Worm (Caenorhabditis elegans) whole organism, L2 larva: ENCODE measurements around the gene F21D12.2.

Source experiments
- C34F6.9 ChIP-seq: fragments of 150-350 bp; optimal IDR thresholded peaks from 2 replicates; lab custom pipeline; 2014; ENCODE audit warnings: missing biosample characterization, missing genetic modification characterization
- F13H6.1 ChIP-seq: sonication (generic microtip); optimal IDR thresholded peaks from 2 replicates; lab custom pipeline; 2016; ENCODE audit warnings: missing genetic modification characterization, missing compliant biosample characterization
- R02D3.7 ChIP-seq: fragments of 150-350 bp; optimal IDR thresholded peaks from 2 replicates; lab custom pipeline; 2014; ENCODE audit warnings: missing biosample characterization, missing genetic modification characterization
- Y55F3AM.14 ChIP-seq: fragments of 200-800 bp; sonication (Bioruptor generic); optimal IDR thresholded peaks from 2 replicates; lab custom pipeline; 2018; ENCODE audit warnings: mild to moderate bottlenecking, missing genetic modification characterization, missing compliant biosample characterization
- ZK546.5 ChIP-seq: sonication (generic microtip); optimal IDR thresholded peaks from 2 replicates; lab custom pipeline; 2017; ENCODE audit warnings: missing biosample characterization, missing genetic modification characterization
- aly-2 ChIP-seq: fragments of 150-350 bp; optimal IDR thresholded peaks from 2 replicates; lab custom pipeline; 2014; ENCODE audit warnings: missing biosample characterization, missing genetic modification characterization
- blmp-1 ChIP-seq: sonication (generic microtip); optimal IDR thresholded peaks from 2 replicates; lab custom pipeline; 2017; ENCODE audit warnings: missing genetic modification characterization, mild to moderate bottlenecking, missing compliant biosample characterization, antibody characterized with exemption, moderate library complexity; ENCODE audit not compliant: insufficient read depth
- ceh-16 ChIP-seq: fragments of 150-350 bp; optimal IDR thresholded peaks from 2 replicates; lab custom pipeline; 2014; ENCODE audit warnings: missing biosample characterization, missing genetic modification characterization
- ceh-82 ChIP-seq: fragments of 150-350 bp; optimal IDR thresholded peaks from 2 replicates; lab custom pipeline; 2014; ENCODE audit warnings: missing biosample characterization, missing genetic modification characterization
- crh-2 ChIP-seq: sonication (generic microtip); optimal IDR thresholded peaks from 2 replicates; lab custom pipeline; 2017; ENCODE audit warnings: missing biosample characterization, missing genetic modification characterization
- dmd-4 ChIP-seq: sonication (generic microtip); optimal IDR thresholded peaks from 2 replicates; lab custom pipeline; 2017; ENCODE audit warnings: missing biosample characterization, missing genetic modification characterization
- elt-1 ChIP-seq: fragments of 150-350 bp; optimal IDR thresholded peaks from 2 replicates; lab custom pipeline; 2014; ENCODE audit warnings: missing biosample characterization, missing genetic modification characterization
- elt-3 ChIP-seq: sonication (generic microtip); optimal IDR thresholded peaks from 2 replicates; lab custom pipeline; 2017; ENCODE audit warnings: missing biosample characterization, missing genetic modification characterization
- fos-1 ChIP-seq: fragments of 150-350 bp; optimal IDR thresholded peaks from 2 replicates; lab custom pipeline; 2014; ENCODE audit warnings: missing biosample characterization, missing genetic modification characterization
- gmeb-1 ChIP-seq: fragments of 150-350 bp; optimal IDR thresholded peaks from 2 replicates; lab custom pipeline; 2014; ENCODE audit warnings: missing biosample characterization, missing genetic modification characterization
- lin-11 ChIP-seq: fragments of 150-350 bp; sonication (generic microtip); optimal IDR thresholded peaks from 2 replicates; lab custom pipeline; 2014; ENCODE audit warnings: missing biosample characterization, missing genetic modification characterization, inconsistent platforms, mixed read lengths
- lin-13 ChIP-seq: fragments of 150-350 bp; optimal IDR thresholded peaks from 2 replicates; lab custom pipeline; 2014; ENCODE audit warnings: missing biosample characterization, missing genetic modification reagents, missing genetic modification characterization
- lin-39 ChIP-seq: fragments of 150-350 bp; optimal IDR thresholded peaks from 2 replicates; lab custom pipeline; 2014; ENCODE audit warnings: missing biosample characterization, missing genetic modification reagents, missing genetic modification characterization
- lsy-2 ChIP-seq, 2 experiments: fragments of 150-350 bp in 1 of 2; sonication (generic microtip) in 1 of 2; optimal IDR thresholded peaks; 2 replicates each; lab custom pipeline; 2014 to 2017; ENCODE audit warnings: missing biosample characterization in 2 of 2, missing genetic modification characterization in 2 of 2
- mab-5 ChIP-seq: fragments of 150-350 bp; optimal IDR thresholded peaks from 2 replicates; lab custom pipeline; 2014; ENCODE audit warnings: missing biosample characterization, missing genetic modification characterization
- mbf-1 ChIP-seq: sonication (generic microtip); optimal IDR thresholded peaks from 2 replicates; lab custom pipeline; 2017; ENCODE audit warnings: missing biosample characterization, missing genetic modification characterization
- mdl-1 ChIP-seq, 2 experiments: fragments of 150-350 bp in 1 of 2; sonication (generic microtip) in 1 of 2; optimal IDR thresholded peaks; 2 replicates each; lab custom pipeline; 2017; ENCODE audit warnings: missing biosample characterization in 2 of 2, missing genetic modification characterization in 2 of 2
- nhr-10 ChIP-seq: sonication (generic microtip); optimal IDR thresholded peaks from 2 replicates; lab custom pipeline; 2017; ENCODE audit warnings: missing biosample characterization, missing genetic modification characterization
- nhr-11 ChIP-seq: fragments of 150-350 bp; optimal IDR thresholded peaks from 2 replicates; lab custom pipeline; 2014; ENCODE audit warnings: missing biosample characterization, missing genetic modification characterization
- nhr-12 ChIP-seq: fragments of 150-350 bp; optimal IDR thresholded peaks from 2 replicates; lab custom pipeline; 2014; ENCODE audit warnings: missing biosample characterization, missing genetic modification characterization
- nhr-129 ChIP-seq: fragments of 150-350 bp; optimal IDR thresholded peaks from 2 replicates; lab custom pipeline; 2014; ENCODE audit warnings: missing biosample characterization, missing genetic modification characterization
- nhr-21 ChIP-seq: fragments of 150-350 bp; optimal IDR thresholded peaks from 2 replicates; lab custom pipeline; 2014; ENCODE audit warnings: missing biosample characterization, missing genetic modification characterization
- nhr-23 ChIP-seq: fragments of 150-350 bp; optimal IDR thresholded peaks from 2 replicates; lab custom pipeline; 2014; ENCODE audit warnings: missing biosample characterization, missing genetic modification reagents, missing genetic modification characterization
- nhr-237 ChIP-seq: fragments of 150-350 bp; optimal IDR thresholded peaks from 2 replicates; lab custom pipeline; 2014; ENCODE audit warnings: missing biosample characterization, missing genetic modification characterization
- nhr-25 ChIP-seq: fragments of 150-350 bp; sonication (generic microtip); optimal IDR thresholded peaks from 3 replicates; lab custom pipeline; 2014; ENCODE audit warnings: missing biosample characterization, missing genetic modification characterization
- nhr-6 ChIP-seq: fragments of 150-350 bp; optimal IDR thresholded peaks from 2 replicates; lab custom pipeline; 2014; ENCODE audit warnings: missing biosample characterization, missing genetic modification characterization
- nhr-77 ChIP-seq: fragments of 150-350 bp; optimal IDR thresholded peaks from 2 replicates; lab custom pipeline; 2014; ENCODE audit warnings: missing biosample characterization, missing genetic modification characterization
- peb-1 ChIP-seq: fragments of 150-350 bp; optimal IDR thresholded peaks from 2 replicates; lab custom pipeline; 2014; ENCODE audit warnings: missing biosample characterization, missing genetic modification characterization
- sem-4 ChIP-seq: fragments of 150-350 bp; optimal IDR thresholded peaks from 2 replicates; lab custom pipeline; 2014; ENCODE audit warnings: missing biosample characterization, missing genetic modification reagents, missing genetic modification characterization
- skn-1 ChIP-seq: sonication (generic microtip); optimal IDR thresholded peaks from 2 replicates; lab custom pipeline; 2017; ENCODE audit warnings: missing biosample characterization, missing genetic modification characterization
- sma-3 ChIP-seq: sonication (generic microtip); optimal IDR thresholded peaks from 2 replicates; lab custom pipeline; 2016; ENCODE audit warnings: missing genetic modification reagents, missing genetic modification characterization, missing compliant biosample characterization
- sma-9 ChIP-seq, 2 experiments: fragments of 150-350 bp in 1 of 2; sonication (generic microtip) in 1 of 2; optimal IDR thresholded peaks; 2 replicates each; lab custom pipeline; 2014 to 2016; ENCODE audit warnings: missing genetic modification characterization in 2 of 2, mild to moderate bottlenecking in 1 of 2, missing biosample characterization in 1 of 2, missing compliant biosample characterization in 1 of 2, missing genetic modification reagents in 1 of 2, moderate library complexity in 1 of 2
- snpc-4 ChIP-seq: fragments of 150-350 bp; optimal IDR thresholded peaks from 2 replicates; lab custom pipeline; 2014; ENCODE audit warnings: missing biosample characterization, missing genetic modification characterization
- unc-39 ChIP-seq: fragments of 150-350 bp; optimal IDR thresholded peaks from 2 replicates; lab custom pipeline; 2014; ENCODE audit warnings: missing biosample characterization, missing genetic modification characterization
- unc-55 ChIP-seq: fragments of 150-350 bp; sonication (generic microtip); optimal IDR thresholded peaks from 3 replicates; lab custom pipeline; 2014; ENCODE audit warnings: missing biosample characterization, missing genetic modification reagents, missing genetic modification characterization
- unc-62 ChIP-seq: fragments of 150-350 bp; optimal IDR thresholded peaks from 2 replicates; lab custom pipeline; 2014; ENCODE audit warnings: missing biosample characterization, missing genetic modification reagents, missing genetic modification characterization
- zag-1 ChIP-seq: fragments of 150-350 bp; optimal IDR thresholded peaks from 2 replicates; lab custom pipeline; 2014; ENCODE audit warnings: missing biosample characterization, missing genetic modification characterization
- ztf-1 ChIP-seq: fragments of 200-800 bp; sonication (Bioruptor generic); conservative IDR thresholded peaks from 2 replicates; pipeline ENCODE4 v1.3.6; 2022; ENCODE audit warnings: missing genetic modification characterization, missing compliant biosample characterization
- ztf-11 ChIP-seq: sonication (generic microtip); optimal IDR thresholded peaks from 2 replicates; lab custom pipeline; 2017; ENCODE audit warnings: missing biosample characterization, missing genetic modification characterization
- ztf-4 ChIP-seq: fragments of 150-350 bp; optimal IDR thresholded peaks from 2 replicates; lab custom pipeline; 2014; ENCODE audit warnings: missing biosample characterization, missing genetic modification characterization

F21D12.2 gene

ce11 chrII:7340703-7341102 lies 23.1 kb downstream of the F21D12.2 start:
- TF ChIP-seq nhr-23 = no peak

ce11 chrII:7341572-7342303 lies 24.2 kb downstream of the F21D12.2 start:
- peak; percentile 30 for TF ChIP-seq sma-9 (GFP tag; optimal IDR thresholded peaks at IDR 0.05; lab: Kevin White, UChicago)
- TF ChIP-seq sma-9 (tag; optimal IDR thresholded peaks at IDR 0.05; lab: Kevin White, UChicago) = no peak
- no peak for TF ChIP-seq nhr-21 (tag; lab: Kevin White, UChicago)
- no peak for TF ChIP-seq snpc-4 (tag; lab: Kevin White, UChicago)
- no peak for TF ChIP-seq sem-4 (tag; lab: Kevin White, UChicago)
- TF ChIP-seq ztf-1 (GFP tag; lab: Robert Waterston, UW) = no peak
- no peak for TF ChIP-seq peb-1 (tag; lab: Kevin White, UChicago)
- TF ChIP-seq gmeb-1 (tag; lab: Kevin White, UChicago) = no peak
- no peak for TF ChIP-seq mab-5 (tag; lab: Kevin White, UChicago)
- TF ChIP-seq elt-3 (tag; lab: Kevin White, UChicago) = no peak
- TF ChIP-seq ceh-16 = no peak
- TF ChIP-seq unc-62 (GFP tag; lab: Kevin White, UChicago) = no peak
- TF ChIP-seq dmd-4 (tag; lab: Kevin White, UChicago) = no peak
- TF ChIP-seq blmp-1 (tag; lab: Kevin White, UChicago) = no peak
- no peak for TF ChIP-seq nhr-6
- TF ChIP-seq mdl-1 (tag; optimal IDR thresholded peaks at IDR 0.05; lab: Kevin White, UChicago) = no peak
- TF ChIP-seq fos-1 = no peak
- TF ChIP-seq aly-2 (tag; lab: Kevin White, UChicago) = no peak
- no peak for TF ChIP-seq lin-13 (GFP tag; lab: Kevin White, UChicago)
- peak in 1 of 2 experiments; percentile 16 for TF ChIP-seq lsy-2 (tag; optimal IDR thresholded peaks at IDR 0.05; lab: Kevin White, UChicago)
- TF ChIP-seq unc-55 (GFP tag; lab: Kevin White, UChicago) = no peak
- no peak for TF ChIP-seq sma-3 (GFP tag; lab: Kevin White, UChicago)
- no peak for TF ChIP-seq nhr-237 (tag; lab: Kevin White, UChicago)
- no peak for TF ChIP-seq skn-1 (tag; lab: Kevin White, UChicago)
- no peak for TF ChIP-seq unc-39 (tag; lab: Kevin White, UChicago)
- no peak for TF ChIP-seq ceh-82 (tag; lab: Kevin White, UChicago)
- TF ChIP-seq mbf-1 (tag; lab: Kevin White, UChicago) = no peak
- no peak for TF ChIP-seq R02D3.7
- TF ChIP-seq nhr-25 (tag; lab: Kevin White, UChicago) = peak; percentile 10
- no peak for TF ChIP-seq C34F6.9 (tag; lab: Kevin White, UChicago)
- peak; percentile 20 for TF ChIP-seq crh-2 (tag; lab: Kevin White, UChicago)
- no peak for TF ChIP-seq ZK546.5
- TF ChIP-seq Y55F3AM.14 (GFP tag; lab: Kevin White, UChicago) = no peak
- TF ChIP-seq nhr-129 = no peak
- no peak for TF ChIP-seq elt-1 (tag; lab: Kevin White, UChicago)
- no peak for TF ChIP-seq lin-39 (tag; lab: Kevin White, UChicago)

ce11 chrII:7342884-7343283 lies 25.3 kb downstream of the F21D12.2 start:
- TF ChIP-seq elt-1 (tag; lab: Kevin White, UChicago) (no peak), mbf-1 (tag; lab: Kevin White, UChicago) (no peak), ztf-11 (tag; lab: Kevin White, UChicago) (no peak), blmp-1 (tag; lab: Kevin White, UChicago) (peak; percentile 68), snpc-4 (tag; lab: Kevin White, UChicago) (no peak), sem-4 (tag; lab: Kevin White, UChicago) (no peak), mab-5 (tag; lab: Kevin White, UChicago) (no peak), lin-11 (tag; lab: Kevin White, UChicago) (no peak), nhr-77 (tag; lab: Kevin White, UChicago) (no peak), nhr-21 (tag; lab: Kevin White, UChicago) (no peak), F13H6.1 (tag; lab: Kevin White, UChicago) (no peak), fos-1 (no peak), unc-55 (GFP tag; lab: Kevin White, UChicago) (no peak), skn-1 (tag; lab: Kevin White, UChicago) (no peak), mdl-1 (tag; optimal IDR thresholded peaks at IDR 0.05; lab: Kevin White, UChicago) (peak in 1 of 2 experiments; percentile 82), ztf-4 (tag; lab: Kevin White, UChicago) (no peak), nhr-10 (tag; lab: Kevin White, UChicago) (no peak), lsy-2 (tag; optimal IDR thresholded peaks at IDR 0.05; lab: Kevin White, UChicago) (no peak), nhr-12 (no peak), nhr-129 (peak; percentile 38), ztf-1 (GFP tag; lab: Robert Waterston, UW) (no peak), nhr-25 (tag; lab: Kevin White, UChicago) (peak; percentile 33), nhr-23 (no peak), elt-3 (tag; lab: Kevin White, UChicago) (no peak), nhr-11 (no peak), dmd-4 (tag; lab: Kevin White, UChicago) (no peak), lin-13 (GFP tag; lab: Kevin White, UChicago) (no peak), zag-1 (tag; lab: Kevin White, UChicago) (no peak), ceh-82 (tag; lab: Kevin White, UChicago) (no peak), sma-9 (GFP tag; optimal IDR thresholded peaks at IDR 0.05; lab: Kevin White, UChicago) (peak; percentile 80), sma-9 (tag; optimal IDR thresholded peaks at IDR 0.05; lab: Kevin White, UChicago) (no peak), aly-2 (tag; lab: Kevin White, UChicago) (no peak), C34F6.9 (tag; lab: Kevin White, UChicago) (no peak), unc-39 (tag; lab: Kevin White, UChicago) (no peak)
